Fruit fly (Drosophila melanogaster) whole organism, embryonic: ENCODE measurements around the gene CG9029.

Experiments
- Adf1 ChIP-seq: fragments of 200-800 bp; sonication (Bioruptor generic); IDR thresholded peaks from 2 replicates; pipeline ENCODE4 v1.3.6; 2022; ENCODE audit warnings: missing biosample characterization, missing genetic modification characterization
- Aef1 ChIP-seq: fragments of 200-800 bp; sonication (Bioruptor generic); IDR thresholded peaks from 3 replicates; pipeline ENCODE4 v1.3.6; 2022; ENCODE audit warnings: missing biosample characterization, missing genetic modification characterization
- BtbVII ChIP-seq: fragments of 200-800 bp; sonication (Bioruptor generic); optimal IDR thresholded peaks from 3 replicates; lab custom pipeline; 2017; ENCODE audit warnings: missing biosample characterization, mild to moderate bottlenecking, missing genetic modification characterization
- CG10431 ChIP-seq: fragments of 200-800 bp; sonication (Bioruptor generic); optimal IDR thresholded peaks from 3 replicates; lab custom pipeline; 2018; ENCODE audit warnings: missing biosample characterization, mild to moderate bottlenecking, missing genetic modification characterization
- CG10959 ChIP-seq: fragments of 200-800 bp; sonication (Bioruptor generic); IDR thresholded peaks from 2 replicates; pipeline ENCODE4 v1.3.6; 2022; ENCODE audit warnings: missing biosample characterization, missing genetic modification characterization
- CG14050 ChIP-seq: fragments of 200-800 bp; sonication (Bioruptor generic); IDR thresholded peaks from 3 replicates; pipeline ENCODE4 v1.3.6; 2022; ENCODE audit warnings: missing biosample characterization, missing genetic modification characterization
- CG15011 ChIP-seq: fragments of 200-800 bp; sonication (Bioruptor generic); optimal IDR thresholded peaks from 3 replicates; lab custom pipeline; 2018; ENCODE audit warnings: missing biosample characterization, mild to moderate bottlenecking, missing genetic modification characterization
- CG15269 ChIP-seq: fragments of 200-800 bp; sonication (Bioruptor generic); optimal IDR thresholded peaks from 2 replicates; lab custom pipeline; 2018; ENCODE audit warnings: missing biosample characterization, mild to moderate bottlenecking, missing genetic modification characterization, moderate library complexity
- CG15514 ChIP-seq: fragments of 200-800 bp; sonication (Bioruptor generic); optimal IDR thresholded peaks from 3 replicates; lab custom pipeline; 2017; ENCODE audit warnings: missing biosample characterization, missing genetic modification characterization, mild to moderate bottlenecking, moderate library complexity, missing genetic modification reagents
- CG15696 ChIP-seq: fragments of 200-800 bp; sonication (Bioruptor generic); optimal IDR thresholded peaks from 2 replicates; lab custom pipeline; 2019; ENCODE audit warnings: missing biosample characterization, mild to moderate bottlenecking, missing genetic modification characterization, moderate library complexity
- CG1832 ChIP-seq: fragments of 200-800 bp; sonication (Bioruptor generic); optimal IDR thresholded peaks from 2 replicates; lab custom pipeline; 2017; ENCODE audit warnings: missing biosample characterization, mild to moderate bottlenecking, missing genetic modification characterization, inconsistent platforms
- CG18764 ChIP-seq: fragments of 200-800 bp; sonication (Bioruptor generic); optimal IDR thresholded peaks from 3 replicates; lab custom pipeline; 2016; ENCODE audit warnings: missing biosample characterization, missing genetic modification characterization
- CG33557 ChIP-seq: fragments of 200-800 bp; sonication (Bioruptor generic); optimal IDR thresholded peaks from 2 replicates; lab custom pipeline; 2019; ENCODE audit warnings: missing biosample characterization, mild to moderate bottlenecking, missing genetic modification characterization, moderate library complexity
- CG4404 ChIP-seq: fragments of 200-800 bp; sonication (Bioruptor generic); IDR thresholded peaks from 2 replicates; pipeline ENCODE4 v1.3.6; 2022; ENCODE audit warnings: missing biosample characterization, missing genetic modification characterization
- CG5180 ChIP-seq: fragments of 200-800 bp; sonication (Bioruptor generic); optimal IDR thresholded peaks from 3 replicates; lab custom pipeline; 2017; ENCODE audit warnings: missing biosample characterization, missing genetic modification characterization, mild to moderate bottlenecking, moderate library complexity, missing genetic modification reagents
- CG6272 ChIP-seq: fragments of 200-800 bp; sonication (Bioruptor generic); IDR thresholded peaks from 2 replicates; pipeline ENCODE4 v1.3.6; 2022; ENCODE audit warnings: missing biosample characterization, missing genetic modification characterization
- CG6791 ChIP-seq: fragments of 200-800 bp; sonication (Bioruptor generic); IDR thresholded peaks from 3 replicates; pipeline ENCODE4 v1.3.6; 2022; ENCODE audit warnings: missing biosample characterization, missing genetic modification characterization; ENCODE audit not compliant: partially characterized antibody
- CG8478 ChIP-seq: fragments of >200 bp; optimal IDR thresholded peaks from 2 replicates; lab custom pipeline; 2018
- CG9609 ChIP-seq: fragments of 200-800 bp; sonication (Bioruptor generic); optimal IDR thresholded peaks from 3 replicates; lab custom pipeline; 2016; ENCODE audit warnings: missing biosample characterization, missing genetic modification characterization
- Drgx ChIP-seq: fragments of 200-800 bp; sonication (Bioruptor generic); IDR thresholded peaks from 2 replicates; pipeline ENCODE4 v1.3.6; 2022; ENCODE audit warnings: missing biosample characterization, missing genetic modification characterization
- E2f1 ChIP-seq: fragments of 200-800 bp; sonication (Bioruptor generic); IDR thresholded peaks from 2 replicates; pipeline ENCODE4 v1.3.6; 2022; ENCODE audit warnings: missing biosample characterization, missing genetic modification characterization
- Fer1 ChIP-seq: fragments of 200-800 bp; sonication (Bioruptor generic); optimal IDR thresholded peaks from 2 replicates; lab custom pipeline; 2017; ENCODE audit warnings: missing biosample characterization, mild to moderate bottlenecking, missing genetic modification characterization
- H15 ChIP-seq: fragments of 200-800 bp; sonication (Bioruptor generic); IDR thresholded peaks from 3 replicates; pipeline ENCODE4 v1.3.6; 2022; ENCODE audit warnings: missing biosample characterization, missing genetic modification characterization
- H2.0 ChIP-seq: fragments of 200-800 bp; sonication (Bioruptor generic); IDR thresholded peaks from 2 replicates; pipeline ENCODE4 v1.3.6; 2022; ENCODE audit warnings: missing biosample characterization, missing genetic modification characterization
- HLH3B ChIP-seq: fragments of 200-800 bp; sonication (Bioruptor generic); IDR thresholded peaks from 2 replicates; pipeline ENCODE4 v1.3.6; 2022; ENCODE audit warnings: missing biosample characterization, missing genetic modification characterization
- Nf-YB ChIP-seq: fragments of 200-800 bp; sonication (Bioruptor generic); optimal IDR thresholded peaks from 3 replicates; lab custom pipeline; 2019; ENCODE audit warnings: missing biosample characterization, mild to moderate bottlenecking, missing genetic modification characterization, moderate library complexity
- Nf-YC ChIP-seq: fragments of 200-800 bp; optimal IDR thresholded peaks from 3 replicates; lab custom pipeline; 2019; ENCODE audit warnings: missing biosample characterization, mild to moderate bottlenecking, missing genetic modification characterization, moderate library complexity
- Ravus ChIP-seq: fragments of 200-800 bp; sonication (Bioruptor generic); IDR thresholded peaks from 2 replicates; pipeline ENCODE4 v1.3.6; 2022; ENCODE audit warnings: missing biosample characterization, missing genetic modification characterization
- Taf1 ChIP-seq: fragments of 200-800 bp; sonication (Bioruptor generic); IDR thresholded peaks from 2 replicates; pipeline ENCODE4 v1.3.6; 2022; ENCODE audit warnings: missing biosample characterization, missing genetic modification characterization
- cg ChIP-seq: fragments of 200-800 bp; sonication (Bioruptor generic); optimal IDR thresholded peaks from 3 replicates; lab custom pipeline; 2019; ENCODE audit warnings: missing biosample characterization, mild to moderate bottlenecking, missing genetic modification characterization, moderate library complexity
- dysf ChIP-seq: fragments of 200-800 bp; sonication (Bioruptor generic); IDR thresholded peaks from 3 replicates; pipeline ENCODE4 v1.3.6; 2022; ENCODE audit warnings: missing biosample characterization, missing genetic modification characterization
- gt ChIP-seq: fragments of 200-800 bp; sonication (Bioruptor generic); IDR thresholded peaks from 2 replicates; pipeline ENCODE4 v1.3.6; 2022; ENCODE audit warnings: missing biosample characterization, missing genetic modification characterization
- hb ChIP-seq: fragments of 200-800 bp; sonication (Bioruptor generic); IDR thresholded peaks from 3 replicates; pipeline ENCODE4 v1.3.6; 2022; ENCODE audit warnings: missing biosample characterization, missing genetic modification characterization; ENCODE audit not compliant: partially characterized antibody
- knrl ChIP-seq: fragments of 200-800 bp; sonication (Bioruptor generic); IDR thresholded peaks from 3 replicates; pipeline ENCODE4 v1.3.6; 2022; ENCODE audit warnings: missing biosample characterization, missing genetic modification characterization; ENCODE audit not compliant: partially characterized antibody
- mirr ChIP-seq: fragments of 200-800 bp; sonication (Bioruptor generic); optimal IDR thresholded peaks from 3 replicates; lab custom pipeline; 2018; ENCODE audit warnings: missing biosample characterization, mild to moderate bottlenecking, missing genetic modification characterization
- nau ChIP-seq: fragments of 200-800 bp; sonication (Bioruptor generic); optimal IDR thresholded peaks from 3 replicates; lab custom pipeline; 2017; ENCODE audit warnings: missing biosample characterization, mild to moderate bottlenecking, missing genetic modification characterization, missing genetic modification reagents
- otp ChIP-seq: fragments of 200-800 bp; sonication (Bioruptor generic); IDR thresholded peaks from 3 replicates; pipeline ENCODE4, ENCODE4 v1.3.6; 2022; ENCODE audit warnings: missing biosample characterization, missing genetic modification characterization
- p53 ChIP-seq: fragments of 200-800 bp; sonication (Bioruptor generic); optimal IDR thresholded peaks from 2 replicates; lab custom pipeline; 2016; ENCODE audit warnings: missing biosample characterization, missing genetic modification characterization
- psq ChIP-seq: fragments of 200-800 bp; sonication (Bioruptor generic); optimal IDR thresholded peaks from 2 replicates; lab custom pipeline; 2017; ENCODE audit warnings: missing biosample characterization, missing genetic modification characterization
- ro ChIP-seq: fragments of 200-800 bp; sonication (Bioruptor generic); IDR thresholded peaks from 2 replicates; pipeline ENCODE4 v1.3.6; 2022; ENCODE audit warnings: missing biosample characterization, missing genetic modification characterization
- scrt ChIP-seq: fragments of 200-800 bp; sonication (Bioruptor generic); optimal IDR thresholded peaks from 2 replicates; lab custom pipeline; 2018; ENCODE audit warnings: missing biosample characterization, mild to moderate bottlenecking, missing genetic modification characterization, moderate library complexity
- sisA ChIP-seq: fragments of 200-800 bp; sonication (Bioruptor generic); IDR thresholded peaks from 2 replicates; pipeline ENCODE4 v1.3.6; 2022; ENCODE audit warnings: missing biosample characterization, missing genetic modification characterization
- toy ChIP-seq: fragments of 200-800 bp; sonication (Bioruptor generic); IDR thresholded peaks from 2 replicates; pipeline ENCODE4 v1.3.6; 2022; ENCODE audit warnings: missing biosample characterization, missing genetic modification characterization
- vvl ChIP-seq: fragments of 200-800 bp; sonication (Bioruptor generic); IDR thresholded peaks from 2 replicates; pipeline ENCODE4 v1.3.6; 2022; ENCODE audit warnings: missing biosample characterization, missing genetic modification characterization
- yki ChIP-seq: fragments of >200 bp; optimal IDR thresholded peaks from 3 replicates; lab custom pipeline; 2018
- zen2 ChIP-seq: fragments of 200-800 bp; sonication (Bioruptor generic); IDR thresholded peaks from 3 replicates; pipeline ENCODE4 v1.3.6; 2022; ENCODE audit warnings: missing biosample characterization, missing genetic modification characterization; ENCODE audit not compliant: partially characterized antibody

CG9029 gene

DNA sequence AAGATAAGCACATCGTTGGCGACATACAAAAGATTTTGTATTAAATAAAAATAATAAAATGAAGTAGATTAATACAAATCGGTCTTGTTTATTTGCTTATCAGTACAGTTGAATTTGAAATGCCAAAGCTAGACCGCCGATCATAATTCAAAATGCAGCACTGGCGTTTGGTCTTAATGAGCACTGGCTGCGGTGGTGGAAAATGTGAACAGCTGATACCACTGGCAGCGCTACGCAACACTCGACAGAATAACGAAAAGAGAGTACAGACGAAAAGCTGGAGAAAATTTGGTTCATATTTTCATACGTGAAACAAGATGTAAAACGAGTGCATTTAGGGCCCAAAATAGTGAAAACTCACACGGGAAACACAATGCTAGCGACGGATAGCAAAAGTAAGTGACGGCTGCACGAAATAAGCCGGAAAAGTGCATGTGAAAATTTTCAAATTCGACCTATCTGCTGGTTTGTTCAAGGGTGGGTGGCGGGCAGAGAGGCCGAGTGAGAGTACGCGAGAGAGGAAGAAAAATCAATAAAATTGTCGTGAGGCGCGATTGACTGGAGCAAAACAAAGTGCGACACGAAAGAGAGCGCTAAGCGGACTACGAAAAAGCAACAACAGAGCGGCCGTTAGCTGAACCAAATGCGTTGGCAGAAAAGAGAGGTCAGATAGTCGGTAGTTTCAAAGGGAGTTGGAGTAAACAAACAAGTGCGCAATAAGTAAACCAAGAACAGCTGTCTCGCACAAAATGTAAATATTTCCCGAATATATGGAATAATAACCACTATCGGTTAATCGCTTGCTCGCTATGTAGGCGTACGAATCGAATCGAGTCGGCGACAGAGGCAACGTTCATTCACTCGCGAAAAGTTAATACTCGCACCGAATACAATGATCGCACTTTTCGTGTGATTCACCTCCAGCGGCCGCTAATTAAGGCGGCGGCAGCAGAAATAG, 21.4 kb downstream of the CG9029 start, which contains the start of gene bchs (continued):
- TF ChIP-seq CG6791 (GFP tag; lab: Robert Waterston, UW) (peak; percentile 38; the same call in 1 of the 3 replicates), p53 (peak; percentile 70), E2f1 (GFP tag; lab: Robert Waterston, UW) (peak; percentile 38; the same call in 1 of the 2 replicates), CG14050 (GFP tag; lab: Robert Waterston, UW) (peak; percentile 82), CG15696 (tag; lab: Kevin White, UChicago) (peak; percentile 85), Ravus (GFP tag; lab: Robert Waterston, UW) (no peak; the same call in 1 of the 2 replicates), otp (GFP tag; lab: Robert Waterston, UW) (peak; percentile 89), gt (GFP tag; lab: Robert Waterston, UW) (no peak), CG1832 (GFP tag; lab: Kevin White, UChicago) (peak; percentile 45), ro (GFP tag; lab: Robert Waterston, UW) (no peak), psq (GFP tag; lab: Kevin White, UChicago) (peak; percentile 97), H15 (GFP tag; lab: Robert Waterston, UW) (no peak), Fer1 (GFP tag; lab: Kevin White, UChicago) (peak; percentile 96), vvl (GFP tag; lab: Robert Waterston, UW) (peak; percentile 92), H2.0 (peak; percentile 24; the same call in 1 of the 2 replicates), BtbVII (GFP tag; lab: Kevin White, UChicago) (peak; percentile 96), Taf1 (GFP tag; lab: Robert Waterston, UW) (peak; percentile 38; the same call in 1 of the 2 replicates), sisA (GFP tag; lab: Robert Waterston, UW) (no peak), CG15269 (tag; lab: Kevin White, UChicago) (no peak), CG18764 (GFP tag; lab: Kevin White, UChicago) (no peak)

DNA sequence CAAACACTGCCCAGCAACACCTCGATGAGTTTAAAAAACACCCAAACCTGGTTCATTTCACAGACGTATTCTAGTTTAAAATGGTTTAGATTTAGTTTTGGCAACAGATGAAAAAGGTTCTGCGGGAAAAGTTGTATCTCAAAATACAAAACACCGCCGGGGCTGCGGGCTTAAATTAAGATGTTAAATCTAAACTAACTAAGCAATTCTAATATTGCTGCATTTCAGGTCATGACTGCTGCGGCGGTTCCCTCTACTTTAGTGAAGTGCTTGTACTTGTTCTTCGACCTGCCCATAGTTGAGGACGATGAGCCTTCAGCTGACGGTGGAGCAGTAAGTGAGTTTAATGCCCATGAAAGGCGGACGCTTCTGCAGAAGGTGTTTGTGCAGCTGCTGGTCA, 24.4 kb downstream of the CG9029 start, which contains the start of gene CG14000:
CG14000 (minus strand) TSS at position 101 of the 400 bp plus-strand sequence.
- no peak for TF ChIP-seq hb (GFP tag; lab: Robert Waterston, UW)
- TF ChIP-seq nau (GFP tag; lab: Kevin White, UChicago), result no peak
- no peak for TF ChIP-seq scrt (GFP tag; lab: Kevin White, UChicago)
- TF ChIP-seq CG9609 (GFP tag; lab: Kevin White, UChicago), result no peak
- TF ChIP-seq CG15514 (GFP tag; lab: Kevin White, UChicago), result no peak
- TF ChIP-seq CG15011 (GFP tag; lab: Kevin White, UChicago), result no peak
- no peak for TF ChIP-seq CG33557 (GFP tag; lab: Kevin White, UChicago)
- no peak for TF ChIP-seq CG4404 (GFP tag; lab: Robert Waterston, UW)
- TF ChIP-seq dysf (GFP tag; lab: Robert Waterston, UW), result no peak
- no peak for TF ChIP-seq yki (lab: Kevin White, UChicago)
- TF ChIP-seq CG6272, result no peak
- no peak for TF ChIP-seq CG10431 (GFP tag; lab: Kevin White, UChicago)
- no peak for TF ChIP-seq HLH3B (GFP tag; lab: Robert Waterston, UW)
- no peak for TF ChIP-seq zen2 (GFP tag; lab: Robert Waterston, UW)
- TF ChIP-seq Drgx (GFP tag; lab: Robert Waterston, UW), result no peak

DNA sequence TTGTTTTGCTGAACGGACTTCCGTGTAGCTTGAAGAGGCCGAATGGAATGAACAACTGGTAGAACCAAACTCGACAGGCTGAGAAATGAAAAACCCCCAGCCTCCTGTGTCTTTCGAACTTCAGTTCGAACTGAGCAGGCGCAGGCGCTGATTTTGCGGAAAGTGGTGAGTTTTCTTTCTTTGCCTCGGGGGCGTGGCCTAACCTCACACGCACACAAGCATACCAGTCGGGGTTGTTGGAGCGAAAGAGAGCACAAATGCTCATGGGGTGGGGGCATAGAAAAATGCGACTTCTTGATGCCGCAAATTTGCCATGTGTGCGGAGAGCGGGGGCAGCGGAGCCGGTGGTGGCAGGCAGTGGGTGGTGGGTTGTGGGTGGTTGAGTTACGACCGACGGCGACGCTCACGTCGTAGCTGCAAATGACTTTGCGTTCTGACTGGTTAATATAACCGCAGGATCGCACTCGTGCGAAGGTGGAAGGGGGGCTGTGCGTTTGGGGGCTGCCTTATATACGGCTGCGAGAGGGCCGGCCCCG, 37.9 kb downstream of the CG9029 start, which contains the start of gene CG9016:
CG9016 (minus strand) TSS at position 51 of the 536 bp plus-strand sequence.
- TF ChIP-seq CG5180 (GFP tag; lab: Kevin White, UChicago) (peak; percentile 46), Nf-YC (tag; lab: Kevin White, UChicago) (peak; percentile 97), CG8478 (peak; percentile 79), CG10959 (GFP tag; lab: Robert Waterston, UW) (no peak), Adf1 (GFP tag; lab: Robert Waterston, UW) (peak; percentile 80), mirr (GFP tag; lab: Kevin White, UChicago) (no peak), Nf-YB (GFP tag; lab: Kevin White, UChicago) (peak; percentile 94), toy (GFP tag; lab: Robert Waterston, UW) (0 out of 2 replicates have a peak, but pooled peaks have one; percentile 28), Aef1 (no peak), cg (peak; percentile 73), Drgx (GFP tag; lab: Robert Waterston, UW) (no peak), knrl (GFP tag; lab: Robert Waterston, UW) (0 out of 3 replicates have a peak, but pooled peaks have one; percentile 24)
